Worm (Caenorhabditis elegans) whole organism, L2 larva: Measurements from ENCODE around the gene col-110.

Source experiments
- R02D3.7 ChIP-seq: fragments of 150-350 bp; optimal IDR thresholded peaks from 2 replicates; lab custom pipeline; 2014; ENCODE audit warnings: missing biosample characterization, missing genetic modification characterization
- mab-5 ChIP-seq: fragments of 150-350 bp; optimal IDR thresholded peaks from 2 replicates; lab custom pipeline; 2014; ENCODE audit warnings: missing biosample characterization, missing genetic modification characterization
- snpc-4 ChIP-seq: fragments of 150-350 bp; optimal IDR thresholded peaks from 2 replicates; lab custom pipeline; 2014; ENCODE audit warnings: missing biosample characterization, missing genetic modification characterization
- unc-55 ChIP-seq: fragments of 150-350 bp; sonication (generic microtip); optimal IDR thresholded peaks from 3 replicates; lab custom pipeline; 2014; ENCODE audit warnings: missing biosample characterization, missing genetic modification reagents, missing genetic modification characterization
- unc-62 ChIP-seq: fragments of 150-350 bp; optimal IDR thresholded peaks from 2 replicates; lab custom pipeline; 2014; ENCODE audit warnings: missing biosample characterization, missing genetic modification reagents, missing genetic modification characterization

DNA sequence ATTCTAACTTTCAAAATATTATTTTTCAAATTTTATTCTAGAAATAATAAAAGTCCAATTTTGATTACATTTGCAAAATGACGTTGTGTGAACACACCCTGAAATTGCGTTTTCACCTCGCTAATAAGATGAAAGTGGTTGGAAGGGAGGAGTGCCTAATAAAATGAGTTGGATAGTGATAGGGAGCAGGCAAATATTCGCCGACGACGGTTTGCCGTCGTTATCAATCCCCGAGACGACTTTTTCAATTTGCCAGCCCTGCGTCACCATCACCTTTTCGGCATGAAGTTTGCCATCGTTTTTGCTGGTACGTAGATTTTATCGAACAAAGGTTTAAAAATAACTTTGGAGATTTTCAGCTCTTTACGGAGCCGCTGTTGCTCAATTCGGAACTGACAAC, 3.9 kb downstream of the col-110 start, which contains the start of gene nspg-10:
- no peak for TF ChIP-seq unc-62 (GFP tag; lab: Kevin White, UChicago)
- no peak for TF ChIP-seq snpc-4 (tag; lab: Kevin White, UChicago)
- TF ChIP-seq mab-5 (tag; lab: Kevin White, UChicago): no peak
- TF ChIP-seq unc-55 (GFP tag; lab: Kevin White, UChicago): no peak
- TF ChIP-seq R02D3.7 (tag; lab: Kevin White, UChicago): no peak
